Comparison of ENCODE assay signal across 4 worm cellular contexts in the genomic region with DNA sequence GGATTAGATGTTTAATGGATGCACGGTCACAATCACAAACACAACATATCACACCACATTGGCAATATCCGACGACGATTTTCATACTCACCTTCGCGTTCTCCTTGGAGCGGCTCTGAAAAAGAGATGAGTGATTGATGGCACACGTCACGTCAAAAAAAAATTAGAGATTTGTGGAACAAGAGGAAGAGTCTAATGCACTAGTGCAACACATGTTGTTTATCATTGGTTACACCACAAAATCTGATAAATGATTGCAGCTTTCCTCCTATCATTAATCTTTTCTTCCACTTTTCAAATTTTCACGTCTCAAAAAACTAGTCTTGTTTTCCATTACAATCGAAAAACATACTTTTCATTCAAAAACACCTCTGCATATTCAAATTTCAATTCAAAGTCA.
A peak's percentile ranks its signal among the peaks of the same experiment; 100 is the strongest.
TF ChIP-seq lines count a peak whose summit lies in the region.

No protein-coding gene starts in this region.

TF ChIP-seq in whole organism, L1 larva, 84 proteins besides CTCF, POLR2A, EP300 and RAD21:
- peak; percentile 8 for TF ChIP-seq lin-14 (GFP tag; optimal IDR thresholded peaks at IDR 0.05; lab: Kevin White, UChicago)
- TF ChIP-seq ceh-90 (tag; optimal IDR thresholded peaks at IDR 0.05; lab: Kevin White, UChicago): no peak
- no peak for TF ChIP-seq egl-13 (tag; optimal IDR thresholded peaks at IDR 0.05; lab: Kevin White, UChicago)
- TF ChIP-seq mef-2 (tag; optimal IDR thresholded peaks at IDR 0.05; lab: Kevin White, UChicago): no peak

TF ChIP-seq in whole organism, L3 larva, 47 proteins besides CTCF, POLR2A, EP300 and RAD21:
- TF ChIP-seq lin-39 (tag; optimal IDR thresholded peaks at IDR 0.05; lab: Kevin White, UChicago) (peak; percentile 81), mdl-1 (tag; optimal IDR thresholded peaks at IDR 0.05; lab: Kevin White, UChicago) (no peak), unc-62 (GFP tag; optimal IDR thresholded peaks at IDR 0.05; lab: Kevin White, UChicago) (no peak), egl-27 (tag; optimal IDR thresholded peaks at IDR 0.05; lab: Kevin White, UChicago) (no peak), tbx-2 (tag; optimal IDR thresholded peaks at IDR 0.05; lab: Kevin White, UChicago) (no peak), nhr-77 (tag; optimal IDR thresholded peaks at IDR 0.05; lab: Kevin White, UChicago) (no peak)

TF ChIP-seq in whole organism, L4 larva, 104 proteins besides CTCF, POLR2A, EP300 and RAD21:
- peak in 1 of 2 experiments; percentile 89 for TF ChIP-seq daf-16 (GFP tag; optimal IDR thresholded peaks at IDR 0.05; lab: Kevin White, UChicago)
- no peak for TF ChIP-seq daf-16 (tag; optimal IDR thresholded peaks at IDR 0.05; lab: Kevin White, UChicago)
- no peak for TF ChIP-seq lin-1 (GFP tag; IDR thresholded peaks at IDR 0.05; lab: Robert Waterston, UW)
- peak; percentile 83 for TF ChIP-seq aha-1 (tag; lab: Kevin White, UChicago)

TF ChIP-seq in whole organism, late embryonic, 69 proteins besides CTCF, POLR2A, EP300 and RAD21:
- no peak for TF ChIP-seq ttx-3 (tag; optimal IDR thresholded peaks at IDR 0.05; lab: Kevin White, UChicago)
- peak; percentile 85 for TF ChIP-seq unc-55 (GFP tag; optimal IDR thresholded peaks at IDR 0.05; lab: Kevin White, UChicago)
- no peak for TF ChIP-seq hlh-13 (GFP tag; optimal IDR thresholded peaks at IDR 0.05; lab: Kevin White, UChicago)
- TF ChIP-seq pax-1 (tag; optimal IDR thresholded peaks at IDR 0.05; lab: Kevin White, UChicago): no peak
TF ChIP-seq in whole organism, late embryonic: peak in this region for 1.

Comparison
In these comparisons a context has a peak if more than half of its experiments do, and no peak if none do; other contexts are left out.
1. Of the 29 proteins assayed by ChIP-seq in both whole organism, L4 larva and whole organism, L1 larva: peak only in whole organism, L4 larva: aha-1; only in whole organism, L1 larva: none; in both: none; in neither: 28.